Worm (Caenorhabditis elegans) whole organism, early embryonic: Measurements from ENCODE around the gene str-116.

Experiments used
- B0310.2 ChIP-seq: sonication (generic microtip); optimal IDR thresholded peaks from 2 replicates; lab custom pipeline; 2016; ENCODE audit warnings: mild to moderate bottlenecking, missing genetic modification characterization, missing compliant biosample characterization
- ama-1 ChIP-seq: fragments of 150-350 bp; optimal IDR thresholded peaks from 2 replicates; lab custom pipeline; 2014
- ceh-36 ChIP-seq: sonication (generic microtip); optimal IDR thresholded peaks from 2 replicates; lab custom pipeline; 2016; ENCODE audit warnings: missing genetic modification characterization, inconsistent platforms, missing compliant biosample characterization
- flt-1 ChIP-seq: fragments of 200-800 bp; sonication (Bioruptor generic); IDR thresholded peaks from 2 replicates; pipeline ENCODE4 v1.3.6; 2022; ENCODE audit warnings: missing genetic modification characterization, missing compliant biosample characterization
- scrt-1 ChIP-seq: fragments of 200-800 bp; sonication (Bioruptor generic); IDR thresholded peaks from 2 replicates; pipeline ENCODE4 v1.3.6; 2022; ENCODE audit warnings: missing genetic modification characterization, missing compliant biosample characterization
- tbx-11 ChIP-seq: fragments of 200-800 bp; sonication (Bioruptor generic); IDR thresholded peaks from 2 replicates; pipeline ENCODE4 v1.3.6; 2022; ENCODE audit warnings: missing genetic modification characterization, missing compliant biosample characterization

- TF ChIP-seq flt-1 (GFP tag; lab: Robert Waterston, UW), result no peak
- no peak for TF ChIP-seq ama-1 (lab: Kevin White, UChicago)
- no peak for TF ChIP-seq B0310.2 (tag; lab: Kevin White, UChicago)
- TF ChIP-seq tbx-11 (GFP tag; lab: Robert Waterston, UW), result no peak
- TF ChIP-seq ceh-36 (tag; lab: Kevin White, UChicago), result no peak
- TF ChIP-seq scrt-1 (GFP tag; lab: Robert Waterston, UW), result no peak
Observed at ce11 chrV:11281414-11282209, 14.8 kb downstream of the str-116 start.
